Fruit fly (Drosophila melanogaster) whole organism, adult: ENCODE measurements around the gene ohgt.
A peak's percentile ranks its signal among the peaks of the same experiment; 100 is the strongest.

Experiments used
- CG11617 ChIP-seq: fragments of 200-800 bp; sonication (Bioruptor generic); optimal IDR thresholded peaks from 2 replicates; lab custom pipeline; 2017; ENCODE audit warnings: mild to moderate bottlenecking, missing biosample characterization, missing genetic modification reagents, missing genetic modification characterization
- CG12768 ChIP-seq: fragments of 200-800 bp; sonication (Bioruptor generic); optimal IDR thresholded peaks from 2 replicates; lab custom pipeline; 2017; ENCODE audit warnings: missing biosample characterization, missing genetic modification characterization, mild to moderate bottlenecking, moderate library complexity, missing genetic modification reagents
- CG14711 ChIP-seq: fragments of 200-800 bp; sonication (Bioruptor generic); optimal IDR thresholded peaks from 2 replicates; lab custom pipeline; 2018; ENCODE audit warnings: missing biosample characterization, mild to moderate bottlenecking, missing genetic modification characterization, moderate library complexity
- CG1620 ChIP-seq: fragments of 200-800 bp; sonication (Bioruptor generic); optimal IDR thresholded peaks from 2 replicates; lab custom pipeline; 2016; ENCODE audit warnings: missing biosample characterization, missing genetic modification characterization
- CG33017 ChIP-seq: fragments of 200-800 bp; sonication (Bioruptor generic); optimal IDR thresholded peaks from 2 replicates; lab custom pipeline; 2018; ENCODE audit warnings: missing biosample characterization, mild to moderate bottlenecking, missing genetic modification characterization, moderate library complexity
- CG5204 ChIP-seq: fragments of 200-800 bp; sonication (Bioruptor generic); optimal IDR thresholded peaks from 2 replicates; lab custom pipeline; 2016; ENCODE audit warnings: missing biosample characterization, missing genetic modification characterization
- CG7045 ChIP-seq: fragments of 200-800 bp; sonication (Bioruptor generic); optimal IDR thresholded peaks from 2 replicates; lab custom pipeline; 2017; ENCODE audit warnings: missing biosample characterization, mild to moderate bottlenecking, missing genetic modification characterization
- CG7101 ChIP-seq: fragments of 200-800 bp; sonication (Bioruptor generic); optimal IDR thresholded peaks from 2 replicates; lab custom pipeline; 2018; ENCODE audit warnings: missing biosample characterization, mild to moderate bottlenecking, missing genetic modification characterization, moderate library complexity
- Clk ChIP-seq: fragments of 200-800 bp; sonication (Bioruptor generic); optimal IDR thresholded peaks from 2 replicates; lab custom pipeline; 2017; ENCODE audit warnings: missing biosample characterization, missing genetic modification characterization
- Crg-1 ChIP-seq: fragments of 200-800 bp; sonication (Bioruptor generic); optimal IDR thresholded peaks from 2 replicates; lab custom pipeline; 2016; ENCODE audit warnings: missing biosample characterization, missing genetic modification characterization
- Hr96 ChIP-seq: fragments of 200-800 bp; sonication (Bioruptor generic); optimal IDR thresholded peaks from 2 replicates; lab custom pipeline; 2016; ENCODE audit warnings: missing biosample characterization, missing genetic modification characterization
- Mnt ChIP-seq: fragments of 200-800 bp; sonication (Bioruptor generic); optimal IDR thresholded peaks from 2 replicates; lab custom pipeline; 2016; ENCODE audit warnings: missing biosample characterization, mild to moderate bottlenecking, missing genetic modification characterization
- bab1 ChIP-seq: fragments of 200-800 bp; sonication (Bioruptor generic); optimal IDR thresholded peaks from 3 replicates; lab custom pipeline; 2019; ENCODE audit warnings: missing biosample characterization, mild to moderate bottlenecking, missing genetic modification characterization, moderate library complexity
- cic ChIP-seq: fragments of 200-800 bp; sonication (Bioruptor generic); optimal IDR thresholded peaks from 2 replicates; lab custom pipeline; 2017; ENCODE audit warnings: missing biosample characterization, mild to moderate bottlenecking, missing genetic modification characterization, moderate library complexity
- cnc ChIP-seq, 2 experiments: fragments of >200 bp; optimal IDR thresholded peaks; 2 replicates each; lab custom pipeline; 2017
- kay ChIP-seq: fragments of 200-800 bp; sonication (Bioruptor generic); peaks from one replicate; lab custom pipeline; 2016; ENCODE audit warnings: missing biosample characterization, missing genetic modification characterization, borderline replicate concordance
- ovo ChIP-seq: fragments of 200-800 bp; sonication (Bioruptor generic); optimal IDR thresholded peaks from 2 replicates; lab custom pipeline; 2016; ENCODE audit warnings: missing biosample characterization, missing genetic modification characterization
- pad ChIP-seq: fragments of 200-800 bp; sonication (Bioruptor generic); optimal IDR thresholded peaks from 3 replicates; lab custom pipeline; 2017; ENCODE audit warnings: missing biosample characterization, missing genetic modification characterization, mild to moderate bottlenecking, moderate library complexity, missing genetic modification reagents
- tj ChIP-seq: fragments of 200-800 bp; sonication (Bioruptor generic); optimal IDR thresholded peaks from 3 replicates; lab custom pipeline; 2017; ENCODE audit warnings: missing biosample characterization, mild to moderate bottlenecking, missing genetic modification characterization, moderate library complexity
- toe ChIP-seq: fragments of 200-800 bp; sonication (Bioruptor generic); optimal IDR thresholded peaks from 2 replicates; lab custom pipeline; 2016; ENCODE audit warnings: missing biosample characterization, missing genetic modification characterization

The ohgt gene

DNA sequence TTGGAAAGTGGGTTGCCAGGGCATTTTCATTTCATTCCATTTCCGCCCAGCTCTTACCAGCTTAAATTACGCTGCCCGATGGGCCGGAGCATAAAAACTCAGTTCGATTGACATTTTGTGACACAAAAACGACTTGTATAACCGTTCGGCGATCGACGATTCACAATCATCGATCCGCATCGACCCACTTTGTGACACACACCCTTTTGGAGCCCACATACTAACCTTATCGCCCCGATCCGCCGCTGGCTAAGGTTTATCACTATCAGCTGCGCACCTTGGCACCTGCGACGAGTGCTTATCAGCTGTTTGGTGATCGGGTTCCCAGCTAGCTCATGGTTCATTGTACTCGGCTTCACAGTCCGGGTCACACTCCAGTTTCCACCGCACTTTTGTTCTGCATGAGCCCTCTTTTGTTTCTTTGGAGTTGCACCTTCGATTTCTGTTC lies 50.4 kb downstream of the ohgt start:
- TF ChIP-seq Mnt (GFP tag; lab: Kevin White, UChicago) (peak; percentile 19), cic (peak; percentile 30), CG5204 (no peak), pad (GFP tag; lab: Kevin White, UChicago) (no peak), CG12768 (GFP tag; lab: Kevin White, UChicago) (peak; percentile 71), kay (GFP tag; lab: Kevin White, UChicago) (peak; percentile 24)

DNA sequence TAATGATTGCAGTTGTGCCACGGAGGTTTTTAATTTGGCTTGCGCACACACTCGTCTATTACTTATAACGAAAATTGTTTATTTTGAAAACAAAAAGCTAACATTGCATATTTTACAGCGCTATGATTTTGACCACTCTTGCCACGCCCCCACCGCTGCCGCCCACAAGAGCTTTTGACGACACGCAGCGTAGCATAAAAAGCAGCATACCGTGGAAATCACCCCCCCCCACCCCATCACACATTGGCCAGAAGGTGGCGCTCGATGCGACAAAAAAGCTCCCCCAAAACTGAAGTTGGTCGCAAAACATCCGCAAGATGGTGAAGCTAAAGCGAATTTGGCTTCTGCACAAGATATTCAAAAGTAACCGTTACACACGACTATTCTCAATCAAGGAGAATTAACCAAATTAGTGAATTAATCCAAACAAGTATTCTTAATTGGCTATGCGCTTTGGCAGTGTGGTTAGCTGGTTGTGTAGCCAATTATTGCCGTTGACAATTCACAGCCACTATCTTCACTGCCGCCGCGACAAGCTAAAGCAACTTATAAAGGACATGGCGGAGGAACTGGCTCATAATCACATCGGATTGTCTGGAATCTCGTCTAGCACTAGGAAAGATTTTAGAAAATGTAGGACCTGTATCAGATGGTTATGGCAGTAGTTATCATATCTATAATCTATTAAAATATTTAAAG lies 51.6 kb downstream of the ohgt start:
- TF ChIP-seq CG7045 (GFP tag; lab: Kevin White, UChicago) (no peak), cic (no peak), CG14711 (tag; lab: Kevin White, UChicago) (peak; percentile 0), Crg-1 (GFP tag; lab: Kevin White, UChicago) (no peak), CG7101 (tag; lab: Kevin White, UChicago) (no peak), toe (GFP tag; lab: Kevin White, UChicago) (no peak), CG12768 (GFP tag; lab: Kevin White, UChicago) (no peak), tj (GFP tag; lab: Kevin White, UChicago) (peak; percentile 11), ovo (no peak), pad (GFP tag; lab: Kevin White, UChicago) (peak; percentile 47), CG11617 (GFP tag; lab: Kevin White, UChicago) (no peak), Clk (GFP tag; lab: Kevin White, UChicago) (peak; percentile 16), CG5204 (no peak), CG33017 (no peak), cnc (optimal IDR thresholded peaks at IDR 0.05; lab: Kevin White, UChicago) (no peak), Hr96 (GFP tag; lab: Kevin White, UChicago) (no peak), bab1 (GFP tag; lab: Kevin White, UChicago) (peak; percentile 73), CG1620 (GFP tag; lab: Kevin White, UChicago) (no peak), Mnt (GFP tag; lab: Kevin White, UChicago) (no peak), kay (GFP tag; lab: Kevin White, UChicago) (peak; percentile 53)
